Worm (Caenorhabditis elegans): ENCODE measurements around the gene Y54G9A.5.
A peak's percentile ranks its signal among the peaks of the same experiment; 100 is the strongest.

DNA sequence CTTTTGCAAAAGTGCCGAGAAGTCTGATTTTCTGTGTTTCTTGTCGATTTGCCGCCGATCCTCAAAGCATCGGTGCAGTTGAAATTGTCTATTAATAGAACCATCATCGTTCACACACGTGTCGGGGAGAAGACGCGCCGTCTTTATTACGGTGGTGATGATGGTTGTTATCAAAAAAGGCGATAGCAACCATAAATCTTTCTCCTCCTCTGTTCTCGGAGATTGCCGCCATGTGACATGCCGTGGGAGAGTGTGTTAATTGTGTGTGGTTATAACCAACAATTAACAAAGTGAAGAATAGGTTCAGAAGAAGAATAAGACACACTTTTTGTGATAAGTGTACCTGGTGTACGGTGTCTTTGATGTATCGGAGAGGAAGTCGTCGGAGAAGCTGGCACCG lies 41.7 kb upstream of the Y54G9A.5 start:
- peak; percentile 93 for TF ChIP-seq nhr-21 (tag; optimal IDR thresholded peaks at IDR 0.05)
- no peak for TF ChIP-seq nhr-10 (tag; optimal IDR thresholded peaks at IDR 0.05)
- TF ChIP-seq zag-1 (tag; optimal IDR thresholded peaks at IDR 0.05) = no peak
- no peak for TF ChIP-seq ama-1 (optimal IDR thresholded peaks at IDR 0.05)
- no peak for TF ChIP-seq aly-2 (tag; optimal IDR thresholded peaks at IDR 0.05)
- no peak for TF ChIP-seq alr-1 (tag; optimal IDR thresholded peaks at IDR 0.05)
- no peak for TF ChIP-seq nhr-237 (tag; optimal IDR thresholded peaks at IDR 0.05)
- TF ChIP-seq ZK546.5 (tag; optimal IDR thresholded peaks at IDR 0.05) = no peak
- TF ChIP-seq nhr-25 (tag; optimal IDR thresholded peaks at IDR 0.05) = peak; percentile 87
- peak; percentile 13 for TF ChIP-seq egl-27 (tag; optimal IDR thresholded peaks at IDR 0.05)
- TF ChIP-seq lsy-2 (tag; optimal IDR thresholded peaks at IDR 0.05) = peak in 1 of 2 experiments; percentile 2
